Fruit fly (Drosophila melanogaster) Kc167 (cell line): ENCODE measurements around the gene CG11396.

ENCODE experiments used
- Sin3A ChIP-seq: fragments of >200 bp; optimal IDR thresholded peaks from 2 replicates; lab custom pipeline; 2018; ENCODE audit warnings: missing external identifiers
- h ChIP-seq: fragments of >200 bp; optimal IDR thresholded peaks from 3 replicates; lab custom pipeline; 2018; ENCODE audit warnings: missing external identifiers
- insv ChIP-seq: fragments of >200 bp; optimal IDR thresholded peaks from 3 replicates; lab custom pipeline; 2018; ENCODE audit warnings: missing external identifiers
- psq ChIP-seq: fragments of >200 bp; optimal IDR thresholded peaks from 2 replicates; lab custom pipeline; 2017; ENCODE audit warnings: missing external identifiers

dm6 chr3L:20761482-20761881 is 26.5 kb downstream of the CG11396 start:
- TF ChIP-seq psq (lab: Kevin White, UChicago) (no peak), h (lab: Kevin White, UChicago) (no peak), insv (lab: Kevin White, UChicago) (no peak), Sin3A (lab: Kevin White, UChicago) (no peak)
